Fruit fly (Drosophila melanogaster): ENCODE measurements around the gene Sfp33A4.

Sfp33A4 gene

dm6 chr2L:11823470-11824162 is 13.4 kb upstream of the Sfp33A4 start:
- no peak for TF ChIP-seq Ets98B (GFP tag; IDR thresholded peaks at IDR 0.05)
- TF ChIP-seq fd96Ca (GFP tag; IDR thresholded peaks at IDR 0.05), result no peak
- TF ChIP-seq CG14655 (GFP tag; optimal IDR thresholded peaks at IDR 0.05), result no peak
- TF ChIP-seq CG32121 (GFP tag; IDR thresholded peaks at IDR 0.05), result no peak
- TF ChIP-seq CG10348 (GFP tag; IDR thresholded peaks at IDR 0.05), result no peak
- no peak for TF ChIP-seq CG13204 (GFP tag; optimal IDR thresholded peaks at IDR 0.05)
- no peak for TF ChIP-seq CG9948 (tag; optimal IDR thresholded peaks at IDR 0.05)
- TF ChIP-seq CG15710 (tag; optimal IDR thresholded peaks at IDR 0.05), result no peak
- no peak for TF ChIP-seq Pif1B (GFP tag; optimal IDR thresholded peaks at IDR 0.05)
- no peak for TF ChIP-seq CG4496 (GFP tag; IDR thresholded peaks at IDR 0.05)
- no peak for TF ChIP-seq Pif1A (GFP tag; optimal IDR thresholded peaks at IDR 0.05)
- no peak for TF ChIP-seq EcR (GFP tag; optimal IDR thresholded peaks at IDR 0.05)
- TF ChIP-seq CG8301 (tag; optimal IDR thresholded peaks at IDR 0.05), result no peak
- no peak for TF ChIP-seq CG8159 (tag; optimal IDR thresholded peaks at IDR 0.05)
- TF ChIP-seq CG34367 (tag; optimal IDR thresholded peaks at IDR 0.05), result no peak
- no peak for TF ChIP-seq rn (GFP tag; IDR thresholded peaks at IDR 0.05)
- TF ChIP-seq gl (tag; optimal IDR thresholded peaks at IDR 0.05), result no peak

- TF ChIP-seq CG34367 (tag; optimal IDR thresholded peaks at IDR 0.05) (no peak), Snoo (tag; optimal IDR thresholded peaks at IDR 0.05) (no peak), Pif1A (GFP tag; optimal IDR thresholded peaks at IDR 0.05) (no peak), fd96Ca (GFP tag; IDR thresholded peaks at IDR 0.05) (no peak), CG17806 (tag; optimal IDR thresholded peaks at IDR 0.05) (no peak), CG9948 (tag; optimal IDR thresholded peaks at IDR 0.05) (no peak), CG32121 (GFP tag; IDR thresholded peaks at IDR 0.05) (no peak), CG4496 (GFP tag; IDR thresholded peaks at IDR 0.05) (no peak), CG14655 (GFP tag; optimal IDR thresholded peaks at IDR 0.05) (no peak), EcR (GFP tag; optimal IDR thresholded peaks at IDR 0.05) (no peak), CG10348 (GFP tag; IDR thresholded peaks at IDR 0.05) (no peak), D1 (tag; optimal IDR thresholded peaks at IDR 0.05) (no peak), CG13204 (GFP tag; optimal IDR thresholded peaks at IDR 0.05) (no peak), gl (tag; optimal IDR thresholded peaks at IDR 0.05) (no peak), CG15710 (tag; optimal IDR thresholded peaks at IDR 0.05) (no peak), CG12605 (GFP tag; IDR thresholded peaks at IDR 0.05) (no peak), Pif1B (GFP tag; optimal IDR thresholded peaks at IDR 0.05) (no peak), rn (GFP tag; IDR thresholded peaks at IDR 0.05) (no peak), CG8301 (tag; optimal IDR thresholded peaks at IDR 0.05) (no peak), Ets98B (GFP tag; IDR thresholded peaks at IDR 0.05) (no peak)
These were observed 7.8 kb upstream of the Sfp33A4 start, which contains the start of gene esc for dm6 chr2L:11829277-11829676. Gene esc (minus strand): TSS chr2L:11829405.

dm6 chr2L:11833786-11834185 is 3.3 kb upstream of the Sfp33A4 start, which contains the start of gene CG45011:
Gene CG45011 (plus strand): TSS chr2L:11834086.
- TF ChIP-seq gl (tag; optimal IDR thresholded peaks at IDR 0.05), result no peak
- no peak for TF ChIP-seq Pif1A (GFP tag; optimal IDR thresholded peaks at IDR 0.05)
- TF ChIP-seq CG34367 (tag; optimal IDR thresholded peaks at IDR 0.05), result no peak
- no peak for TF ChIP-seq CG8159 (tag; optimal IDR thresholded peaks at IDR 0.05)
- TF ChIP-seq CG9948 (tag; optimal IDR thresholded peaks at IDR 0.05), result no peak

- no peak for TF ChIP-seq Pif1B (GFP tag; optimal IDR thresholded peaks at IDR 0.05)
- TF ChIP-seq EcR (GFP tag; optimal IDR thresholded peaks at IDR 0.05), result no peak
- no peak for TF ChIP-seq rn (GFP tag; IDR thresholded peaks at IDR 0.05)
- no peak for TF ChIP-seq CG12605 (GFP tag; IDR thresholded peaks at IDR 0.05)
- TF ChIP-seq Ets98B (GFP tag; IDR thresholded peaks at IDR 0.05), result no peak
- no peak for TF ChIP-seq CG10348 (GFP tag; IDR thresholded peaks at IDR 0.05)
- no peak for TF ChIP-seq CG17806 (tag; optimal IDR thresholded peaks at IDR 0.05)
- no peak for TF ChIP-seq CG13204 (GFP tag; optimal IDR thresholded peaks at IDR 0.05)
These were observed 2.7 kb upstream of the Sfp33A4 start, which contains the start of gene CG45012 for dm6 chr2L:11834308-11834707. Gene CG45012 (plus strand): TSS chr2L:11834608.

DNA sequence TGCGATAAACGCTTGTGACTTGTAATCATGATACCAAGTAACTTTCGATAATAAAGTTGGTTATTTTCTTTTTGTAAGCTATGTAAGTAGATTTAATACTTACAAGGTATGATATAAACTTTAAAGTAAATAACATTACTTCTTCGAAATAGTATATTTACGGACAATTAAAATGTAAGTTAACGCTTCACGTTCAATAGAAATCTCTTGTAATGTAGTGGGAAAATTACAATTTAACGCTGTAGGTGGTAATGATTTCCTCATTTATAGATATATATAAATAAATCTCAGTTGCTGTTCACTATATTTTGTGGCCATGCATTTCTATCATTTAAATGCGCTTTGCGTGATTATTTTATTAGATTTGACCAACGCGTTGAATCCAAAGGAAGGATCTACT is 370 bp downstream of the Sfp33A4 start, which contains the start of gene Sfp33A2:
Gene Sfp33A2, plus strand, starts transcription at position 301 of the 400 bp plus-strand sequence.
- TF ChIP-seq CG34367 (tag; optimal IDR thresholded peaks at IDR 0.05) (no peak), CG10348 (GFP tag; IDR thresholded peaks at IDR 0.05) (no peak), CG14655 (GFP tag; optimal IDR thresholded peaks at IDR 0.05) (no peak), CG8159 (tag; optimal IDR thresholded peaks at IDR 0.05) (no peak), CG17806 (tag; optimal IDR thresholded peaks at IDR 0.05) (no peak), CG13204 (GFP tag; optimal IDR thresholded peaks at IDR 0.05) (no peak), Pif1A (GFP tag; optimal IDR thresholded peaks at IDR 0.05) (no peak), gl (tag; optimal IDR thresholded peaks at IDR 0.05) (no peak), CG15710 (tag; optimal IDR thresholded peaks at IDR 0.05) (no peak), fd96Ca (GFP tag; IDR thresholded peaks at IDR 0.05) (no peak), EcR (GFP tag; optimal IDR thresholded peaks at IDR 0.05) (no peak), CG8301 (tag; optimal IDR thresholded peaks at IDR 0.05) (no peak), Pif1B (GFP tag; optimal IDR thresholded peaks at IDR 0.05) (no peak), CG32121 (GFP tag; IDR thresholded peaks at IDR 0.05) (no peak), CG9948 (tag; optimal IDR thresholded peaks at IDR 0.05) (no peak), rn (GFP tag; IDR thresholded peaks at IDR 0.05) (no peak), CG12605 (GFP tag; IDR thresholded peaks at IDR 0.05) (no peak)

- TF ChIP-seq CG34367 (tag; optimal IDR thresholded peaks at IDR 0.05), result no peak
- no peak for TF ChIP-seq CG12605 (GFP tag; IDR thresholded peaks at IDR 0.05)
- no peak for TF ChIP-seq Ets98B (GFP tag; IDR thresholded peaks at IDR 0.05)
- TF ChIP-seq D1 (tag; optimal IDR thresholded peaks at IDR 0.05), result no peak
- no peak for TF ChIP-seq CG9948 (tag; optimal IDR thresholded peaks at IDR 0.05)
- no peak for TF ChIP-seq Snoo (tag; optimal IDR thresholded peaks at IDR 0.05)
- no peak for TF ChIP-seq CG13204 (GFP tag; optimal IDR thresholded peaks at IDR 0.05)
- no peak for TF ChIP-seq CG32121 (GFP tag; IDR thresholded peaks at IDR 0.05)
- TF ChIP-seq CG14655 (GFP tag; optimal IDR thresholded peaks at IDR 0.05), result no peak
- no peak for TF ChIP-seq CG17806 (tag; optimal IDR thresholded peaks at IDR 0.05)
- no peak for TF ChIP-seq CG15710 (tag; optimal IDR thresholded peaks at IDR 0.05)
- no peak for TF ChIP-seq Pif1B (GFP tag; optimal IDR thresholded peaks at IDR 0.05)
- no peak for TF ChIP-seq CG4496 (GFP tag; IDR thresholded peaks at IDR 0.05)
- no peak for TF ChIP-seq fd96Ca (GFP tag; IDR thresholded peaks at IDR 0.05)
- no peak for TF ChIP-seq Pif1A (GFP tag; optimal IDR thresholded peaks at IDR 0.05)
- no peak for TF ChIP-seq rn (GFP tag; IDR thresholded peaks at IDR 0.05)
- no peak for TF ChIP-seq EcR (GFP tag; optimal IDR thresholded peaks at IDR 0.05)
These were observed 2.6 kb downstream of the Sfp33A4 start, which contains the start of gene Sfp33A3 for dm6 chr2L:11839612-11840011. Gene Sfp33A3 (plus strand): TSS chr2L:11839912.
